Worm (Caenorhabditis elegans): ENCODE data around the gene C16A11.10.

Gene C16A11.10

DNA sequence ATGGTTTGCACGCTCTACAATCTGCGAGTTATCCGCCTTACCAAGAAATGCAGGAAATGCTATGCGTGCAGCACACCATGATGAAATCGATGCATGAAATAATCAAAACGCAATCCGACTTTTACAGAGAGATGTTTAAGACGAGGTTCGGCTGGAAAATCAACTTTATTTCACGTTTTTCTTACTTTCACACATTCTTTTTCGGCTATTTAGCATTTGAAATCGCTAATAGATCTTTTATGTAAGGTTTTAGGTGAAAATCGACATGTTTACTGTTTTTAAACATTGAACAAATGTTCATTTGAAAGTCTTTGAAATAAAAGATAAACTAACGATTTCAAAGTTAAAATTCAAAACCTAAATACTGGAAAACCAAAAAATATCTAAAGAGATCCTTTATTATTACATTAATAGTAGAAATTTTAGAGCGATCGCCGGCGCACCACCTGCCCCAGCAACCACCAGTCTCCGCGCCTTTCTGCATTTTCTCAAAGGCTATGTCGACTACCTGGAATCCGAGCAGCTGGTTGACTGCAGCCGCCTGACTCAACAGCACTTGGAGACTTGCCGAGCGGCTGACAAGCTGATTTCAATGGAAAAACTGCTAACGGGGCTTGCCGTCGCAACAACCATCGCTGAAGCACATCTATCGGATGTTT, 2.9 kb upstream of the C16A11.10 start (continued):
- TF ChIP-seq ama-1 (optimal IDR thresholded peaks at IDR 0.05) (no peak), ama-1 (GFP tag; optimal IDR thresholded peaks at IDR 0.05) (no peak), Y67H2A.10 (GFP tag; conservative IDR thresholded peaks at IDR 0.05) (no peak), xnd-1 (tag; optimal IDR thresholded peaks at IDR 0.05) (no peak), nfyb-1 (GFP tag; IDR thresholded peaks at IDR 0.05) (0 out of 2 replicates have a peak, but pooled peaks have one; percentile 35), snpc-1.1 (tag; optimal IDR thresholded peaks at IDR 0.05; ENCODE audit: insufficient read depth) (no peak), T26A5.8 (tag; optimal IDR thresholded peaks at IDR 0.05) (no peak), hlh-26 (GFP tag; conservative IDR thresholded peaks at IDR 0.05) (no peak), gei-17 (GFP tag; optimal IDR thresholded peaks at IDR 0.05) (no peak), dpff-1 (tag; optimal IDR thresholded peaks at IDR 0.05) (no peak), F57A8.1 (GFP tag; optimal IDR thresholded peaks at IDR 0.05) (no peak), ztf-18 (tag; optimal IDR thresholded peaks at IDR 0.05) (no peak), C06A6.2 (GFP tag; conservative IDR thresholded peaks at IDR 0.05) (no peak), dox-1 (GFP tag; IDR thresholded peaks at IDR 0.05) (peak; percentile 4; the same call in 1 of the 2 replicates), lsl-1 (GFP tag; optimal IDR thresholded peaks at IDR 0.05) (peak; percentile 25), attf-3 (GFP tag; conservative IDR thresholded peaks at IDR 0.05) (no peak), tbx-9 (tag; optimal IDR thresholded peaks at IDR 0.05; ENCODE audit: borderline replicate concordance) (no peak), nhr-179 (tag; optimal IDR thresholded peaks at IDR 0.05) (no peak), aptf-2 (GFP tag; conservative IDR thresholded peaks at IDR 0.05) (no peak), F39B2.1 (GFP tag; IDR thresholded peaks at IDR 0.05) (0 out of 2 replicates have a peak, but pooled peaks have one; percentile 30), F57C9.4 (tag; optimal IDR thresholded peaks at IDR 0.05) (no peak), him-1 (tag; optimal IDR thresholded peaks at IDR 0.05) (no peak), lsy-27 (tag; optimal IDR thresholded peaks at IDR 0.05; ENCODE audit: borderline replicate concordance, insufficient read depth) (no peak), aptf-3 (GFP tag; IDR thresholded peaks at IDR 0.05) (0 out of 2 replicates have a peak, but pooled peaks have one; percentile 25), mes-4 (tag; optimal IDR thresholded peaks at IDR 0.05) (no peak), lag-1 (GFP tag; IDR thresholded peaks at IDR 0.05) (no peak), athp-1 (tag; optimal IDR thresholded peaks at IDR 0.05) (no peak), attf-5 (GFP tag; optimal IDR thresholded peaks at IDR 0.05) (no peak), nfya-2 (GFP tag; IDR thresholded peaks at IDR 0.05) (no peak), ztf-3 (GFP tag; optimal IDR thresholded peaks at IDR 0.05) (no peak), ekl-4 (GFP tag; IDR thresholded peaks at IDR 0.05) (no peak; the same call in 1 of the 2 replicates), F23B12.7 (tag; optimal IDR thresholded peaks at IDR 0.05; ENCODE audit: insufficient read depth) (no peak), ceh-79 (tag; optimal IDR thresholded peaks at IDR 0.05) (no peak), rpc-1 (optimal IDR thresholded peaks at IDR 0.05) (no peak), rpc-1 (tag; optimal IDR thresholded peaks at IDR 0.05) (no peak), ZK185.1 (tag; optimal IDR thresholded peaks at IDR 0.05; ENCODE audit: poor library complexity, severe bottlenecking) (no peak), ztf-6 (GFP tag; IDR thresholded peaks at IDR 0.05) (no peak), ceh-58 (GFP tag; IDR thresholded peaks at IDR 0.05) (no peak), tlf-1 (GFP tag; optimal IDR thresholded peaks at IDR 0.05) (no peak), madf-8 (GFP tag; conservative IDR thresholded peaks at IDR 0.05) (no peak), repo-1 (tag; optimal IDR thresholded peaks at IDR 0.05) (no peak), chd-7 (tag; optimal IDR thresholded peaks at IDR 0.05) (peak; percentile 10), F37B4.10 (GFP tag; IDR thresholded peaks at IDR 0.05) (no peak), snpc-3.4 (tag; optimal IDR thresholded peaks at IDR 0.05) (no peak), sptf-2 (GFP tag; optimal IDR thresholded peaks at IDR 0.05) (no peak), nfya-1 (tag; optimal IDR thresholded peaks at IDR 0.05; ENCODE audit: borderline replicate concordance, insufficient read depth) (no peak), K11D2.4 (GFP tag; IDR thresholded peaks at IDR 0.05) (no peak), tbp1 (GFP tag; optimal IDR thresholded peaks at IDR 0.05) (peak; percentile 21)
